Worm (Caenorhabditis elegans) whole organism, dauer: ENCODE data around the gene C35B1.4.

Experiments used
- unc-62 ChIP-seq: sonication (generic microtip); optimal IDR thresholded peaks from 2 replicates; lab custom pipeline; 2017; ENCODE audit warnings: missing biosample characterization, missing genetic modification reagents, missing genetic modification characterization

The C35B1.4 gene

ce11 chrIV:4070810-4071209 lies 8.8 kb upstream of the C35B1.4 start:
- TF ChIP-seq unc-62 (GFP tag; lab: Kevin White, UChicago), result no peak

ce11 chrIV:4072027-4072426 lies 7.6 kb upstream of the C35B1.4 start, which contains the start of gene pqn-75:
Gene pqn-75 (plus strand): TSS chrIV:4072327.
- TF ChIP-seq unc-62 (GFP tag; lab: Kevin White, UChicago), result no peak

- no peak for TF ChIP-seq unc-62 (GFP tag; lab: Kevin White, UChicago)
Observed at ce11 chrIV:4074610-4075009, 5.0 kb upstream of the C35B1.4 start, which contains the start of gene W03D2.9. Gene W03D2.9 (minus strand): TSS chrIV:4074710.

- no peak for TF ChIP-seq unc-62 (GFP tag; lab: Kevin White, UChicago)
Observed at ce11 chrIV:4076690-4077295, 2.8 kb upstream of the C35B1.4 start.

- TF ChIP-seq unc-62 (GFP tag; lab: Kevin White, UChicago), result no peak
Observed at ce11 chrIV:4078901-4079300, 713 bp upstream of the C35B1.4 start, which contains the start of gene C35B1.8. Gene C35B1.8 (minus strand): TSS chrIV:4079001.

- no peak for TF ChIP-seq unc-62 (GFP tag; lab: Kevin White, UChicago)
Observed at ce11 chrIV:4080846-4081245, 1.2 kb downstream of the C35B1.4 start, which contains the start of the genes C35B1.9 and C35B1.3. Gene C35B1.9 (minus strand): TSS chrIV:4080946. Gene C35B1.3 (plus strand): TSS chrIV:4081151.

ce11 chrIV:4082599-4082998 lies 3.0 kb downstream of the C35B1.4 start:
- TF ChIP-seq unc-62 (GFP tag; lab: Kevin White, UChicago), result no peak

- TF ChIP-seq unc-62 (GFP tag; lab: Kevin White, UChicago), result no peak
Observed at ce11 chrIV:4083094-4083493, 3.5 kb downstream of the C35B1.4 start.

- TF ChIP-seq unc-62 (GFP tag; lab: Kevin White, UChicago), result no peak
Observed at ce11 chrIV:4084109-4084508, 4.5 kb downstream of the C35B1.4 start, which contains the start of gene C35B1.5. Gene C35B1.5 (minus strand): TSS chrIV:4084209.

ce11 chrIV:4085022-4085421 lies 5.4 kb downstream of the C35B1.4 start:
- no peak for TF ChIP-seq unc-62 (GFP tag; lab: Kevin White, UChicago)

- no peak for TF ChIP-seq unc-62 (GFP tag; lab: Kevin White, UChicago)
Observed at ce11 chrIV:4085787-4086262, 6.2 kb downstream of the C35B1.4 start, which contains the start of gene C35B1.2. Gene C35B1.2 (plus strand): TSS chrIV:4086212.

ce11 chrIV:4093087-4093486 lies 13.5 kb downstream of the C35B1.4 start:
- no peak for TF ChIP-seq unc-62 (GFP tag; lab: Kevin White, UChicago)

ce11 chrIV:4094364-4094763 lies 14.8 kb downstream of the C35B1.4 start:
- no peak for TF ChIP-seq unc-62 (GFP tag; lab: Kevin White, UChicago)

- TF ChIP-seq unc-62 (GFP tag; lab: Kevin White, UChicago), result no peak
Observed at ce11 chrIV:4096940-4097339, 17.3 kb downstream of the C35B1.4 start.

- TF ChIP-seq unc-62 (GFP tag; lab: Kevin White, UChicago), result no peak
Observed at ce11 chrIV:4099773-4100172, 20.2 kb downstream of the C35B1.4 start.

- TF ChIP-seq unc-62 (GFP tag; lab: Kevin White, UChicago), result no peak
Observed at ce11 chrIV:4102720-4103119, 23.1 kb downstream of the C35B1.4 start, which contains the start of gene ubc-1. Gene ubc-1 (plus strand): TSS chrIV:4103020.

ce11 chrIV:4108767-4109166 lies 29.2 kb downstream of the C35B1.4 start, which contains the start of gene C35B1.7:
Gene C35B1.7 (plus strand): TSS chrIV:4109067.
- TF ChIP-seq unc-62 (GFP tag; lab: Kevin White, UChicago), result no peak
